Worm (Caenorhabditis elegans) whole organism, L2 larva: ENCODE results near the gene Y49F6C.2.

Source experiments
- F13H6.1 ChIP-seq: sonication (generic microtip); optimal IDR thresholded peaks from 2 replicates; lab custom pipeline; 2016; ENCODE audit warnings: missing genetic modification characterization, missing compliant biosample characterization
- R02D3.7 ChIP-seq: fragments of 150-350 bp; optimal IDR thresholded peaks from 2 replicates; lab custom pipeline; 2014; ENCODE audit warnings: missing biosample characterization, missing genetic modification characterization
- Y55F3AM.14 ChIP-seq: fragments of 200-800 bp; sonication (Bioruptor generic); optimal IDR thresholded peaks from 2 replicates; lab custom pipeline; 2018; ENCODE audit warnings: mild to moderate bottlenecking, missing genetic modification characterization, missing compliant biosample characterization
- ZK546.5 ChIP-seq: sonication (generic microtip); optimal IDR thresholded peaks from 2 replicates; lab custom pipeline; 2017; ENCODE audit warnings: missing biosample characterization, missing genetic modification characterization
- blmp-1 ChIP-seq: sonication (generic microtip); optimal IDR thresholded peaks from 2 replicates; lab custom pipeline; 2017; ENCODE audit warnings: missing genetic modification characterization, mild to moderate bottlenecking, missing compliant biosample characterization, antibody characterized with exemption, moderate library complexity; ENCODE audit not compliant: insufficient read depth
- dmd-4 ChIP-seq: sonication (generic microtip); optimal IDR thresholded peaks from 2 replicates; lab custom pipeline; 2017; ENCODE audit warnings: missing biosample characterization, missing genetic modification characterization
- egl-27 ChIP-seq: sonication (generic microtip); optimal IDR thresholded peaks from 3 replicates; lab custom pipeline; 2017; ENCODE audit warnings: missing biosample characterization, missing genetic modification reagents, missing genetic modification characterization
- elt-3 ChIP-seq: sonication (generic microtip); optimal IDR thresholded peaks from 2 replicates; lab custom pipeline; 2017; ENCODE audit warnings: missing biosample characterization, missing genetic modification characterization
- fos-1 ChIP-seq: fragments of 150-350 bp; optimal IDR thresholded peaks from 2 replicates; lab custom pipeline; 2014; ENCODE audit warnings: missing biosample characterization, missing genetic modification characterization
- gmeb-1 ChIP-seq: fragments of 150-350 bp; optimal IDR thresholded peaks from 2 replicates; lab custom pipeline; 2014; ENCODE audit warnings: missing biosample characterization, missing genetic modification characterization
- lin-11 ChIP-seq: fragments of 150-350 bp; sonication (generic microtip); optimal IDR thresholded peaks from 2 replicates; lab custom pipeline; 2014; ENCODE audit warnings: missing biosample characterization, missing genetic modification characterization, inconsistent platforms, mixed read lengths
- lin-13 ChIP-seq: fragments of 150-350 bp; optimal IDR thresholded peaks from 2 replicates; lab custom pipeline; 2014; ENCODE audit warnings: missing biosample characterization, missing genetic modification reagents, missing genetic modification characterization
- lin-39 ChIP-seq: fragments of 150-350 bp; optimal IDR thresholded peaks from 2 replicates; lab custom pipeline; 2014; ENCODE audit warnings: missing biosample characterization, missing genetic modification reagents, missing genetic modification characterization
- lsy-2 ChIP-seq, 2 experiments: fragments of 150-350 bp in 1 of 2; sonication (generic microtip) in 1 of 2; optimal IDR thresholded peaks; 2 replicates each; lab custom pipeline; 2014 to 2017; ENCODE audit warnings: missing biosample characterization in 2 of 2, missing genetic modification characterization in 2 of 2
- mbf-1 ChIP-seq: sonication (generic microtip); optimal IDR thresholded peaks from 2 replicates; lab custom pipeline; 2017; ENCODE audit warnings: missing biosample characterization, missing genetic modification characterization
- mdl-1 ChIP-seq, 2 experiments: fragments of 150-350 bp in 1 of 2; sonication (generic microtip) in 1 of 2; optimal IDR thresholded peaks; 2 replicates each; lab custom pipeline; 2017; ENCODE audit warnings: missing biosample characterization in 2 of 2, missing genetic modification characterization in 2 of 2
- nhr-11 ChIP-seq: fragments of 150-350 bp; optimal IDR thresholded peaks from 2 replicates; lab custom pipeline; 2014; ENCODE audit warnings: missing biosample characterization, missing genetic modification characterization
- nhr-12 ChIP-seq: fragments of 150-350 bp; optimal IDR thresholded peaks from 2 replicates; lab custom pipeline; 2014; ENCODE audit warnings: missing biosample characterization, missing genetic modification characterization
- nhr-21 ChIP-seq: fragments of 150-350 bp; optimal IDR thresholded peaks from 2 replicates; lab custom pipeline; 2014; ENCODE audit warnings: missing biosample characterization, missing genetic modification characterization
- nhr-23 ChIP-seq: fragments of 150-350 bp; optimal IDR thresholded peaks from 2 replicates; lab custom pipeline; 2014; ENCODE audit warnings: missing biosample characterization, missing genetic modification reagents, missing genetic modification characterization
- nhr-237 ChIP-seq: fragments of 150-350 bp; optimal IDR thresholded peaks from 2 replicates; lab custom pipeline; 2014; ENCODE audit warnings: missing biosample characterization, missing genetic modification characterization
- nhr-6 ChIP-seq: fragments of 150-350 bp; optimal IDR thresholded peaks from 2 replicates; lab custom pipeline; 2014; ENCODE audit warnings: missing biosample characterization, missing genetic modification characterization
- nhr-77 ChIP-seq: fragments of 150-350 bp; optimal IDR thresholded peaks from 2 replicates; lab custom pipeline; 2014; ENCODE audit warnings: missing biosample characterization, missing genetic modification characterization
- peb-1 ChIP-seq: fragments of 150-350 bp; optimal IDR thresholded peaks from 2 replicates; lab custom pipeline; 2014; ENCODE audit warnings: missing biosample characterization, missing genetic modification characterization
- sem-4 ChIP-seq: fragments of 150-350 bp; optimal IDR thresholded peaks from 2 replicates; lab custom pipeline; 2014; ENCODE audit warnings: missing biosample characterization, missing genetic modification reagents, missing genetic modification characterization
- sma-9 ChIP-seq, 2 experiments: fragments of 150-350 bp in 1 of 2; sonication (generic microtip) in 1 of 2; optimal IDR thresholded peaks; 2 replicates each; lab custom pipeline; 2014 to 2016; ENCODE audit warnings: missing genetic modification characterization in 2 of 2, mild to moderate bottlenecking in 1 of 2, missing biosample characterization in 1 of 2, missing compliant biosample characterization in 1 of 2, missing genetic modification reagents in 1 of 2, moderate library complexity in 1 of 2
- unc-39 ChIP-seq: fragments of 150-350 bp; optimal IDR thresholded peaks from 2 replicates; lab custom pipeline; 2014; ENCODE audit warnings: missing biosample characterization, missing genetic modification characterization
- unc-55 ChIP-seq: fragments of 150-350 bp; sonication (generic microtip); optimal IDR thresholded peaks from 3 replicates; lab custom pipeline; 2014; ENCODE audit warnings: missing biosample characterization, missing genetic modification reagents, missing genetic modification characterization
- unc-62 ChIP-seq: fragments of 150-350 bp; optimal IDR thresholded peaks from 2 replicates; lab custom pipeline; 2014; ENCODE audit warnings: missing biosample characterization, missing genetic modification reagents, missing genetic modification characterization
- zag-1 ChIP-seq: fragments of 150-350 bp; optimal IDR thresholded peaks from 2 replicates; lab custom pipeline; 2014; ENCODE audit warnings: missing biosample characterization, missing genetic modification characterization
- ztf-11 ChIP-seq: sonication (generic microtip); optimal IDR thresholded peaks from 2 replicates; lab custom pipeline; 2017; ENCODE audit warnings: missing biosample characterization, missing genetic modification characterization
- ztf-4 ChIP-seq: fragments of 150-350 bp; optimal IDR thresholded peaks from 2 replicates; lab custom pipeline; 2014; ENCODE audit warnings: missing biosample characterization, missing genetic modification characterization

Y49F6C.2 gene

ce11 chrII:3340251-3340650 lies 38.1 kb upstream of the Y49F6C.2 start, which contains the start of gene F14D2.5:
Gene F14D2.5 (plus strand): TSS chrII:3340551.
- TF ChIP-seq Y55F3AM.14 (GFP tag; lab: Kevin White, UChicago): no peak
- TF ChIP-seq nhr-11 (tag; lab: Kevin White, UChicago): no peak
- no peak for TF ChIP-seq mdl-1 (tag; optimal IDR thresholded peaks at IDR 0.05; lab: Kevin White, UChicago)
- TF ChIP-seq nhr-237: no peak
- TF ChIP-seq ZK546.5 (tag; lab: Kevin White, UChicago): no peak
- TF ChIP-seq unc-62 (GFP tag; lab: Kevin White, UChicago): no peak
- no peak for TF ChIP-seq nhr-21 (tag; lab: Kevin White, UChicago)
- no peak for TF ChIP-seq lin-39 (tag; lab: Kevin White, UChicago)
- TF ChIP-seq nhr-77 (tag; lab: Kevin White, UChicago): no peak
- TF ChIP-seq elt-3 (tag; lab: Kevin White, UChicago): no peak

- TF ChIP-seq elt-3 (tag; lab: Kevin White, UChicago) (no peak), ztf-4 (tag; lab: Kevin White, UChicago) (no peak), nhr-77 (tag; lab: Kevin White, UChicago) (no peak), peb-1 (no peak), ZK546.5 (tag; lab: Kevin White, UChicago) (no peak), sem-4 (tag; lab: Kevin White, UChicago) (no peak), lsy-2 (tag; optimal IDR thresholded peaks at IDR 0.05; lab: Kevin White, UChicago) (no peak), nhr-23 (tag; lab: Kevin White, UChicago) (no peak), lin-13 (GFP tag; lab: Kevin White, UChicago) (no peak), zag-1 (no peak), lin-11 (tag; lab: Kevin White, UChicago) (no peak), sma-9 (GFP tag; optimal IDR thresholded peaks at IDR 0.05; lab: Kevin White, UChicago) (no peak), sma-9 (tag; optimal IDR thresholded peaks at IDR 0.05; lab: Kevin White, UChicago) (no peak), fos-1 (tag; lab: Kevin White, UChicago) (no peak), gmeb-1 (no peak)
- TF ChIP-seq, all 48 proteins: peak for 0
Observed at ce11 chrII:3340818-3341217, 37.6 kb upstream of the Y49F6C.2 start.

- TF ChIP-seq unc-62 (GFP tag; lab: Kevin White, UChicago) (no peak), egl-27 (tag; lab: Kevin White, UChicago) (no peak), unc-55 (no peak), sma-9 (GFP tag; optimal IDR thresholded peaks at IDR 0.05; lab: Kevin White, UChicago) (no peak), sma-9 (tag; optimal IDR thresholded peaks at IDR 0.05; lab: Kevin White, UChicago) (no peak), blmp-1 (tag; lab: Kevin White, UChicago) (no peak), nhr-6 (tag; lab: Kevin White, UChicago) (no peak), lin-39 (tag; lab: Kevin White, UChicago) (no peak), lsy-2 (tag; optimal IDR thresholded peaks at IDR 0.05; lab: Kevin White, UChicago) (no peak), F13H6.1 (tag; lab: Kevin White, UChicago) (no peak), lin-11 (tag; lab: Kevin White, UChicago) (no peak), nhr-12 (tag; lab: Kevin White, UChicago) (no peak)
- TF ChIP-seq, all 48 proteins: peak for 0
Observed at ce11 chrII:3341989-3342388, 36.4 kb upstream of the Y49F6C.2 start, which contains the start of gene F14D2.11. Gene F14D2.11 (minus strand): TSS chrII:3342089.

ce11 chrII:3343714-3344113 lies 34.7 kb upstream of the Y49F6C.2 start, which contains the start of gene F14D2.15:
Gene F14D2.15 (minus strand): TSS chrII:3343814.
- TF ChIP-seq unc-39 (tag; lab: Kevin White, UChicago) (no peak), dmd-4 (tag; lab: Kevin White, UChicago) (no peak), zag-1 (no peak), ztf-11 (tag; lab: Kevin White, UChicago) (no peak), lsy-2 (tag; optimal IDR thresholded peaks at IDR 0.05; lab: Kevin White, UChicago) (no peak)

- TF ChIP-seq lsy-2 (tag; optimal IDR thresholded peaks at IDR 0.05; lab: Kevin White, UChicago): no peak
- TF ChIP-seq mbf-1 (tag; lab: Kevin White, UChicago): no peak
- no peak for TF ChIP-seq R02D3.7 (tag; lab: Kevin White, UChicago)
- TF ChIP-seq ZK546.5 (tag; lab: Kevin White, UChicago): no peak
Observed at ce11 chrII:3344917-3345316, 33.5 kb upstream of the Y49F6C.2 start, which contains the start of gene bath-28. Gene bath-28 (minus strand): TSS chrII:3344967.
